Fruit fly (Drosophila melanogaster) whole organism, wandering third instar larva: Measurements from ENCODE around the gene Fancl.

ENCODE experiments used
- CG32264 ChIP-seq: fragments of 200-800 bp; sonication (Bioruptor generic); optimal IDR thresholded peaks from 2 replicates; lab custom pipeline; 2016; ENCODE audit warnings: missing biosample characterization, missing genetic modification characterization
- GATAd ChIP-seq: sonication (Bioruptor generic); optimal IDR thresholded peaks from 2 replicates; lab custom pipeline; 2016; ENCODE audit warnings: missing biosample characterization, missing genetic modification characterization
- br ChIP-seq: fragments of 200-800 bp; sonication (Bioruptor generic); optimal IDR thresholded peaks from 2 replicates; lab custom pipeline; 2016; ENCODE audit warnings: missing biosample characterization, missing genetic modification characterization
- foxo ChIP-seq, 2 experiments: fragments of 200-800 bp; sonication (Bioruptor generic); optimal IDR thresholded peaks; 2 replicates in 1 of 2; 3 replicates in 1 of 2; lab custom pipeline; 2016 to 2017; ENCODE audit warnings: missing biosample characterization in 2 of 2, missing genetic modification characterization in 2 of 2
- fru ChIP-seq: fragments of 200-800 bp; sonication (Bioruptor generic); optimal IDR thresholded peaks from 3 replicates; lab custom pipeline; 2016; ENCODE audit warnings: missing biosample characterization, mild to moderate bottlenecking, missing genetic modification characterization
- pan ChIP-seq: fragments of >200 bp; optimal IDR thresholded peaks from 2 replicates; lab custom pipeline; 2017
- rgr ChIP-seq: fragments of 200-800 bp; sonication (Bioruptor generic); optimal IDR thresholded peaks from 3 replicates; lab custom pipeline; 2016; ENCODE audit warnings: missing biosample characterization, mild to moderate bottlenecking, missing genetic modification characterization

dm6 chr3R:10067605-10068004 is 14.9 kb upstream of the Fancl start, which contains the start of gene CG33784:
- TF ChIP-seq fru (GFP tag; lab: Kevin White, UChicago) (no peak), br (GFP tag; lab: Kevin White, UChicago) (no peak), rgr (GFP tag; lab: Kevin White, UChicago) (no peak), CG32264 (no peak), GATAd (GFP tag; lab: Kevin White, UChicago) (no peak), foxo (GFP tag; optimal IDR thresholded peaks at IDR 0.05; lab: Kevin White, UChicago) (no peak), pan (lab: Kevin White, UChicago) (no peak)
